Worm (Caenorhabditis elegans) whole organism, midembryonic: ENCODE measurements around the gene cutl-21.

Source experiments
- T22C8.4 ChIP-seq: fragments of 200-800 bp; sonication (Bioruptor generic); IDR thresholded peaks from 2 replicates; pipeline ENCODE4 v1.3.6; 2022; ENCODE audit warnings: missing genetic modification characterization, missing compliant biosample characterization
- cog-1 ChIP-seq: sonication (generic microtip); optimal IDR thresholded peaks from 2 replicates; lab custom pipeline; 2016; ENCODE audit warnings: missing genetic modification characterization, missing compliant biosample characterization
- flt-1 ChIP-seq: fragments of 200-800 bp; sonication (Bioruptor generic); IDR thresholded peaks from 2 replicates; pipeline ENCODE4 v1.3.6; 2022; ENCODE audit warnings: missing genetic modification characterization, missing compliant biosample characterization
- klf-2 ChIP-seq: fragments of 200-800 bp; sonication (Bioruptor generic); conservative IDR thresholded peaks from 2 replicates; pipeline ENCODE4 v1.3.6; 2022; ENCODE audit warnings: missing genetic modification reagents, missing genetic modification characterization, missing compliant biosample characterization
- med-1 ChIP-seq: sonication (generic microtip); optimal IDR thresholded peaks from 2 replicates; lab custom pipeline; 2017; ENCODE audit warnings: missing genetic modification characterization, mild to moderate bottlenecking, missing compliant biosample characterization, antibody characterized with exemption, missing genetic modification reagents; ENCODE audit not compliant: insufficient read depth
- ref-1 ChIP-seq: fragments of 200-800 bp; sonication (Bioruptor generic); conservative IDR thresholded peaks from 2 replicates; pipeline ENCODE4 v1.3.6; 2022; ENCODE audit warnings: missing genetic modification reagents, missing genetic modification characterization, missing compliant biosample characterization
- tab-1 ChIP-seq: fragments of 200-800 bp; sonication (Bioruptor generic); IDR thresholded peaks from 2 replicates; pipeline ENCODE4 v1.3.6; 2022; ENCODE audit warnings: missing genetic modification characterization, missing compliant biosample characterization
- ztf-23 ChIP-seq: fragments of 200-800 bp; sonication (Bioruptor generic); IDR thresholded peaks from 2 replicates; pipeline ENCODE4 v1.3.6; 2022; ENCODE audit warnings: missing genetic modification reagents, missing genetic modification characterization, missing compliant biosample characterization
- ztf-29 ChIP-seq: fragments of 200-800 bp; sonication (Bioruptor generic); IDR thresholded peaks from 2 replicates; pipeline ENCODE4 v1.3.6; 2022; ENCODE audit warnings: missing genetic modification reagents, missing genetic modification characterization, missing compliant biosample characterization

cutl-21 gene

ce11 chrX:977958-978686 is 26.0 kb upstream of the cutl-21 start, which contains the start of gene abhd-3.2:
Gene abhd-3.2 (minus strand): TSS chrX:978008.
- TF ChIP-seq ref-1 (GFP tag; lab: Robert Waterston, UW): no peak
- TF ChIP-seq ztf-29 (GFP tag; lab: Robert Waterston, UW): no peak
- TF ChIP-seq ztf-23 (GFP tag; lab: Robert Waterston, UW): no peak
- TF ChIP-seq tab-1: no peak
- TF ChIP-seq klf-2 (GFP tag; lab: Robert Waterston, UW): no peak
- no peak for TF ChIP-seq T22C8.4 (GFP tag; lab: Robert Waterston, UW)
- no peak for TF ChIP-seq med-1 (GFP tag; lab: Kevin White, UChicago)
- TF ChIP-seq flt-1 (GFP tag; lab: Robert Waterston, UW): no peak
- no peak for TF ChIP-seq cog-1 (tag; lab: Kevin White, UChicago)

ce11 chrX:980252-981009 is 23.7 kb upstream of the cutl-21 start, which contains the start of gene C44C1.1:
Gene C44C1.1 (plus strand): TSS chrX:980776.
- TF ChIP-seq ztf-23 (GFP tag; lab: Robert Waterston, UW) (no peak), ref-1 (GFP tag; lab: Robert Waterston, UW) (no peak), med-1 (GFP tag; lab: Kevin White, UChicago) (no peak), ztf-29 (GFP tag; lab: Robert Waterston, UW) (no peak), cog-1 (tag; lab: Kevin White, UChicago) (no peak), tab-1 (no peak), flt-1 (GFP tag; lab: Robert Waterston, UW) (no peak), klf-2 (GFP tag; lab: Robert Waterston, UW) (no peak), T22C8.4 (GFP tag; lab: Robert Waterston, UW) (no peak)

ce11 chrX:982598-982997 is 21.5 kb upstream of the cutl-21 start:
- TF ChIP-seq cog-1 (tag; lab: Kevin White, UChicago) (no peak), flt-1 (GFP tag; lab: Robert Waterston, UW) (no peak), T22C8.4 (GFP tag; lab: Robert Waterston, UW) (no peak), ztf-23 (GFP tag; lab: Robert Waterston, UW) (no peak), ztf-29 (GFP tag; lab: Robert Waterston, UW) (no peak), med-1 (GFP tag; lab: Kevin White, UChicago) (no peak), klf-2 (GFP tag; lab: Robert Waterston, UW) (no peak), tab-1 (no peak), ref-1 (GFP tag; lab: Robert Waterston, UW) (no peak)

- peak; percentile 38; the same call in 1 of the 2 replicates for TF ChIP-seq ztf-23 (GFP tag; lab: Robert Waterston, UW)
- peak; percentile 39; the same call in 1 of the 2 replicates for TF ChIP-seq flt-1 (GFP tag; lab: Robert Waterston, UW)
- no peak for TF ChIP-seq ztf-29 (GFP tag; lab: Robert Waterston, UW)
These were observed 17.7 kb upstream of the cutl-21 start for ce11 chrX:986463-986862.

ce11 chrX:991274-991673 is 12.9 kb upstream of the cutl-21 start, which contains the start of the genes C09E10.3 and dgk-1:
Gene C09E10.3 (minus strand): TSS chrX:991374.
Gene dgk-1 (minus strand): TSS chrX:991456.
- TF ChIP-seq med-1 (GFP tag; lab: Kevin White, UChicago) (no peak), cog-1 (tag; lab: Kevin White, UChicago) (no peak), flt-1 (GFP tag; lab: Robert Waterston, UW) (no peak), ztf-29 (GFP tag; lab: Robert Waterston, UW) (no peak), ztf-23 (GFP tag; lab: Robert Waterston, UW) (no peak), ref-1 (GFP tag; lab: Robert Waterston, UW) (no peak), T22C8.4 (GFP tag; lab: Robert Waterston, UW) (no peak), klf-2 (GFP tag; lab: Robert Waterston, UW) (no peak), tab-1 (no peak)

ce11 chrX:992650-993403 is 11.3 kb upstream of the cutl-21 start:
- TF ChIP-seq cog-1 (tag; lab: Kevin White, UChicago) (peak; percentile 37), ztf-23 (GFP tag; lab: Robert Waterston, UW) (no peak), ref-1 (GFP tag; lab: Robert Waterston, UW) (no peak), klf-2 (GFP tag; lab: Robert Waterston, UW) (0 out of 2 replicates have a peak, but pooled peaks have one; percentile 14), T22C8.4 (GFP tag; lab: Robert Waterston, UW) (no peak), med-1 (GFP tag; lab: Kevin White, UChicago) (no peak), ztf-29 (GFP tag; lab: Robert Waterston, UW) (peak; percentile 26; the same call in 1 of the 2 replicates), flt-1 (GFP tag; lab: Robert Waterston, UW) (peak; percentile 60; the same call in 1 of the 2 replicates), tab-1 (0 out of 2 replicates have a peak, but pooled peaks have one; percentile 57)

- TF ChIP-seq T22C8.4 (GFP tag; lab: Robert Waterston, UW) (no peak), cog-1 (tag; lab: Kevin White, UChicago) (no peak), med-1 (GFP tag; lab: Kevin White, UChicago) (no peak), ztf-29 (GFP tag; lab: Robert Waterston, UW) (no peak), tab-1 (no peak), klf-2 (GFP tag; lab: Robert Waterston, UW) (no peak), ref-1 (GFP tag; lab: Robert Waterston, UW) (no peak), flt-1 (GFP tag; lab: Robert Waterston, UW) (no peak), ztf-23 (GFP tag; lab: Robert Waterston, UW) (no peak)
These were observed 9.5 kb upstream of the cutl-21 start for ce11 chrX:994678-995077.
